Fruit fly (Drosophila melanogaster) whole organism, embryonic: ENCODE data around the gene CG7497.

Source experiments
- Atf6 ChIP-seq: fragments of 200-800 bp; sonication (Bioruptor generic); IDR thresholded peaks from 2 replicates; pipeline ENCODE4 v1.3.6; 2022; ENCODE audit warnings: missing biosample characterization, missing genetic modification characterization
- Blimp-1 ChIP-seq: fragments of 200-800 bp; sonication (Bioruptor generic); optimal IDR thresholded peaks from 3 replicates; lab custom pipeline; 2018; ENCODE audit warnings: missing biosample characterization, missing genetic modification characterization, mild to moderate bottlenecking, moderate library complexity, missing genetic modification reagents
- CG10366 ChIP-seq: fragments of 200-800 bp; sonication (Bioruptor generic); IDR thresholded peaks from 2 replicates; pipeline ENCODE4 v1.3.6; 2022; ENCODE audit warnings: missing biosample characterization, missing genetic modification characterization
- CG10654 ChIP-seq: fragments of 200-800 bp; sonication (Bioruptor generic); optimal IDR thresholded peaks from 2 replicates; lab custom pipeline; 2016; ENCODE audit warnings: missing biosample characterization, missing genetic modification characterization
- CG1233 ChIP-seq: fragments of 200-800 bp; sonication (Bioruptor generic); optimal IDR thresholded peaks from 4 replicates; lab custom pipeline; 2018; ENCODE audit warnings: missing biosample characterization, mild to moderate bottlenecking, missing genetic modification characterization
- CG17359 ChIP-seq: fragments of 200-800 bp; sonication (Bioruptor generic); optimal IDR thresholded peaks from 3 replicates; lab custom pipeline; 2018; ENCODE audit warnings: missing biosample characterization, mild to moderate bottlenecking, missing genetic modification characterization, moderate library complexity
- CG17612 ChIP-seq: fragments of 200-800 bp; sonication (Bioruptor generic); IDR thresholded peaks from 2 replicates; pipeline ENCODE4 v1.3.6; 2022; ENCODE audit warnings: missing biosample characterization, missing genetic modification characterization
- CG3163 ChIP-seq: fragments of 200-800 bp; sonication (Bioruptor generic); optimal IDR thresholded peaks from 3 replicates; lab custom pipeline; 2016; ENCODE audit warnings: missing biosample characterization, missing genetic modification characterization
- CG32532 ChIP-seq: fragments of 200-800 bp; sonication (Bioruptor generic); IDR thresholded peaks from 2 replicates; pipeline ENCODE4 v1.3.6; 2022; ENCODE audit warnings: missing biosample characterization, missing genetic modification characterization
- CG34422 ChIP-seq: fragments of 200-800 bp; sonication (Bioruptor generic); IDR thresholded peaks from 3 replicates; pipeline ENCODE4 v1.3.6; 2022; ENCODE audit warnings: missing biosample characterization, missing genetic modification characterization
- CG4360 ChIP-seq: fragments of 200-800 bp; sonication (Bioruptor generic); IDR thresholded peaks from 2 replicates; pipeline ENCODE4 v1.3.6; 2022; ENCODE audit warnings: missing biosample characterization, missing genetic modification characterization
- CG4424 ChIP-seq: fragments of 200-800 bp; sonication (Bioruptor generic); optimal IDR thresholded peaks from 3 replicates; lab custom pipeline; 2016; ENCODE audit warnings: missing biosample characterization, missing genetic modification characterization
- CG4730 ChIP-seq: fragments of 200-800 bp; sonication (Bioruptor generic); IDR thresholded peaks from 2 replicates; pipeline ENCODE4 v1.3.6; 2022; ENCODE audit warnings: missing biosample characterization, missing genetic modification characterization
- CG8290 ChIP-seq, 3 experiments: fragments of 200-800 bp; sonication (Bioruptor generic); optimal IDR thresholded peaks; 2 replicates each; lab custom pipeline; 2016 to 2019; ENCODE audit warnings: missing biosample characterization in 3 of 3, missing genetic modification characterization in 3 of 3, mild to moderate bottlenecking in 2 of 3, moderate library complexity in 1 of 3
- CTCF ChIP-seq: fragments of 200-800 bp; sonication (Bioruptor generic); optimal IDR thresholded peaks from 2 replicates; lab custom pipeline; 2017; ENCODE audit warnings: missing biosample characterization, mild to moderate bottlenecking, missing genetic modification characterization, moderate library complexity
- Camta ChIP-seq: fragments of 200-800 bp; sonication (Bioruptor generic); optimal IDR thresholded peaks from 2 replicates; lab custom pipeline; 2016; ENCODE audit warnings: missing biosample characterization, missing genetic modification characterization
- D ChIP-seq, 2 experiments: fragments of 200-800 bp in 1 of 2; fragments of >200 bp in 1 of 2; sonication (Bioruptor generic) in 1 of 2; optimal IDR thresholded peaks; 2 replicates in 1 of 2; 3 replicates in 1 of 2; lab custom pipeline; 2017; ENCODE audit warnings: mild to moderate bottlenecking in 1 of 2, missing biosample characterization in 1 of 2, missing genetic modification characterization in 1 of 2, missing genetic modification reagents in 1 of 2
- Dad ChIP-seq: fragments of 200-800 bp; sonication (Bioruptor generic); optimal IDR thresholded peaks from 3 replicates; lab custom pipeline; 2016; ENCODE audit warnings: missing biosample characterization, missing genetic modification characterization
- Deaf1 ChIP-seq: fragments of 200-800 bp; optimal IDR thresholded peaks from 3 replicates; lab custom pipeline; 2019; ENCODE audit warnings: missing biosample characterization, mild to moderate bottlenecking, missing genetic modification characterization, moderate library complexity
- Eip74EF ChIP-seq, 2 experiments: fragments of 200-800 bp in 1 of 2; fragments of >200 bp in 1 of 2; sonication (Bioruptor generic) in 1 of 2; optimal IDR thresholded peaks; 2 replicates each; lab custom pipeline; 2017 to 2019; ENCODE audit warnings: missing biosample characterization in 2 of 2, missing genetic modification characterization in 2 of 2, mild to moderate bottlenecking in 1 of 2, moderate library complexity in 1 of 2
- Fer1 ChIP-seq: fragments of 200-800 bp; sonication (Bioruptor generic); optimal IDR thresholded peaks from 2 replicates; lab custom pipeline; 2017; ENCODE audit warnings: missing biosample characterization, mild to moderate bottlenecking, missing genetic modification characterization
- HLH3B ChIP-seq: fragments of 200-800 bp; sonication (Bioruptor generic); IDR thresholded peaks from 2 replicates; pipeline ENCODE4 v1.3.6; 2022; ENCODE audit warnings: missing biosample characterization, missing genetic modification characterization
- HLH54F ChIP-seq: fragments of 200-800 bp; sonication (Bioruptor generic); optimal IDR thresholded peaks from 3 replicates; lab custom pipeline; 2016; ENCODE audit warnings: missing biosample characterization, missing genetic modification characterization
- HmgD ChIP-seq: fragments of 200-800 bp; sonication (Bioruptor generic); optimal IDR thresholded peaks from 3 replicates; lab custom pipeline; 2016; ENCODE audit warnings: missing biosample characterization, missing genetic modification characterization
- Mrtf ChIP-seq: fragments of 200-800 bp; sonication (Bioruptor generic); IDR thresholded peaks from 3 replicates; pipeline ENCODE4 v1.3.6; 2022; ENCODE audit warnings: missing biosample characterization, missing genetic modification characterization
- NFAT ChIP-seq: fragments of 200-800 bp; sonication (Bioruptor generic); IDR thresholded peaks from 2 replicates; pipeline ENCODE4 v1.3.6; 2022; ENCODE audit warnings: missing biosample characterization, missing genetic modification characterization
- Neu2 ChIP-seq: fragments of 200-800 bp; sonication (Bioruptor generic); optimal IDR thresholded peaks from 3 replicates; lab custom pipeline; 2016; ENCODE audit warnings: missing biosample characterization, missing genetic modification characterization, borderline replicate concordance
- PHDP ChIP-seq: fragments of 200-800 bp; sonication (Bioruptor generic); optimal IDR thresholded peaks from 3 replicates; lab custom pipeline; 2018; ENCODE audit warnings: missing biosample characterization, mild to moderate bottlenecking, missing genetic modification characterization, moderate library complexity
- Ptx1 ChIP-seq: fragments of 200-800 bp; sonication (Bioruptor generic); IDR thresholded peaks from 2 replicates; pipeline ENCODE4 v1.3.6; 2022; ENCODE audit warnings: missing biosample characterization, missing genetic modification characterization
- Scr ChIP-seq: fragments of 200-800 bp; sonication (Bioruptor generic); IDR thresholded peaks from 2 replicates; pipeline ENCODE4 v1.3.6; 2022; ENCODE audit warnings: missing biosample characterization, missing genetic modification characterization; ENCODE audit not compliant: partially characterized antibody
- bcd ChIP-seq: fragments of 200-800 bp; sonication (Bioruptor generic); optimal IDR thresholded peaks from 2 replicates; lab custom pipeline; 2017; ENCODE audit warnings: missing biosample characterization, mild to moderate bottlenecking, missing genetic modification characterization
- chinmo ChIP-seq: fragments of 200-800 bp; sonication (Bioruptor generic); IDR thresholded peaks from 4 replicates; pipeline ENCODE4 v1.3.6; 2022; ENCODE audit warnings: missing biosample characterization, missing genetic modification characterization; ENCODE audit not compliant: partially characterized antibody
- corto ChIP-seq: fragments of 200-800 bp; sonication (Bioruptor generic); optimal IDR thresholded peaks from 2 replicates; lab custom pipeline; 2016; ENCODE audit warnings: missing biosample characterization, mild to moderate bottlenecking, missing genetic modification characterization, moderate library complexity
- disco-r ChIP-seq: fragments of 200-800 bp; sonication (Bioruptor generic); optimal IDR thresholded peaks from 2 replicates; lab custom pipeline; 2016; ENCODE audit warnings: missing biosample characterization, missing genetic modification characterization
- dysf ChIP-seq: fragments of 200-800 bp; sonication (Bioruptor generic); IDR thresholded peaks from 3 replicates; pipeline ENCODE4 v1.3.6; 2022; ENCODE audit warnings: missing biosample characterization, missing genetic modification characterization
- eyg ChIP-seq: fragments of 200-800 bp; sonication (Bioruptor generic); optimal IDR thresholded peaks from 3 replicates; lab custom pipeline; 2016; ENCODE audit warnings: missing biosample characterization, missing genetic modification characterization
- fd64A ChIP-seq: fragments of 200-800 bp; sonication (Bioruptor generic); optimal IDR thresholded peaks from 3 replicates; lab custom pipeline; 2018; ENCODE audit warnings: missing biosample characterization, mild to moderate bottlenecking, missing genetic modification characterization
- gcm ChIP-seq: fragments of 200-800 bp; sonication (Bioruptor generic); optimal IDR thresholded peaks from 2 replicates; lab custom pipeline; 2019; ENCODE audit warnings: missing biosample characterization, mild to moderate bottlenecking, missing genetic modification characterization, moderate library complexity
- kah ChIP-seq: fragments of 200-800 bp; sonication (Bioruptor generic); optimal IDR thresholded peaks from 2 replicates; lab custom pipeline; 2018; ENCODE audit warnings: missing biosample characterization, mild to moderate bottlenecking, missing genetic modification characterization
- lola ChIP-seq, 3 experiments: fragments of >200 bp in 2 of 3; fragments of 200-800 bp in 1 of 3; sonication (Bioruptor generic) in 1 of 3; optimal IDR thresholded peaks; 2 replicates each; lab custom pipeline; 2017 to 2019; ENCODE audit warnings: missing biosample characterization in 3 of 3, missing genetic modification characterization in 3 of 3, mild to moderate bottlenecking in 1 of 3, moderate library complexity in 1 of 3
- mirr ChIP-seq: fragments of 200-800 bp; sonication (Bioruptor generic); optimal IDR thresholded peaks from 3 replicates; lab custom pipeline; 2018; ENCODE audit warnings: missing biosample characterization, mild to moderate bottlenecking, missing genetic modification characterization
- nau ChIP-seq: fragments of 200-800 bp; sonication (Bioruptor generic); optimal IDR thresholded peaks from 3 replicates; lab custom pipeline; 2017; ENCODE audit warnings: missing biosample characterization, mild to moderate bottlenecking, missing genetic modification characterization, missing genetic modification reagents
- nmo ChIP-seq: fragments of 200-800 bp; sonication (Bioruptor generic); optimal IDR thresholded peaks from 2 replicates; lab custom pipeline; 2018; ENCODE audit warnings: missing biosample characterization, mild to moderate bottlenecking, missing genetic modification characterization, moderate library complexity
- stwl ChIP-seq: fragments of 200-800 bp; sonication (Bioruptor generic); optimal IDR thresholded peaks from 3 replicates; lab custom pipeline; 2018; ENCODE audit warnings: missing biosample characterization, mild to moderate bottlenecking, missing genetic modification characterization, moderate library complexity
- tna ChIP-seq: fragments of 200-800 bp; sonication (Bioruptor generic); IDR thresholded peaks from 2 replicates; pipeline ENCODE4 v1.3.6; 2022; ENCODE audit warnings: missing biosample characterization, missing genetic modification characterization; ENCODE audit not compliant: partially characterized antibody
- vfl ChIP-seq: fragments of 200-800 bp; sonication (Bioruptor generic); optimal IDR thresholded peaks from 2 replicates; lab custom pipeline; 2016; ENCODE audit warnings: missing biosample characterization, missing genetic modification characterization
- z ChIP-seq: fragments of 200-800 bp; sonication (Bioruptor generic); IDR thresholded peaks from 3 replicates; pipeline ENCODE4 v1.3.6; 2022; ENCODE audit warnings: missing biosample characterization, missing genetic modification characterization

Gene CG7497

dm6 chr3L:17652878-17653700 lies 19.8 kb downstream of the CG7497 start (continued):
- TF ChIP-seq gcm (GFP tag; lab: Kevin White, UChicago): no peak
- peak; percentile 79 for TF ChIP-seq Camta (GFP tag; lab: Kevin White, UChicago)
- TF ChIP-seq chinmo (GFP tag; lab: Robert Waterston, UW): 0 out of 4 replicates have a peak, but pooled peaks have one; percentile 29
- TF ChIP-seq CG34422: peak; percentile 23; the same call in 1 of the 3 replicates
- TF ChIP-seq corto: no peak
- TF ChIP-seq NFAT (GFP tag; lab: Robert Waterston, UW): peak; percentile 77; the same call in 1 of the 2 replicates
- TF ChIP-seq HmgD (GFP tag; lab: Kevin White, UChicago): no peak
- no peak for TF ChIP-seq Dad
- TF ChIP-seq nau (GFP tag; lab: Kevin White, UChicago): peak; percentile 82
- TF ChIP-seq Blimp-1 (GFP tag; lab: Kevin White, UChicago): peak; percentile 67
- peak; percentile 28; the same call in 1 of the 3 replicates for TF ChIP-seq Mrtf (GFP tag; lab: Robert Waterston, UW)
- no peak for TF ChIP-seq mirr (GFP tag; lab: Kevin White, UChicago)
- peak; percentile 54 for TF ChIP-seq PHDP (tag; lab: Kevin White, UChicago)
- TF ChIP-seq D (optimal IDR thresholded peaks at IDR 0.05; lab: Kevin White, UChicago): no peak
- TF ChIP-seq D (GFP tag; optimal IDR thresholded peaks at IDR 0.05; lab: Kevin White, UChicago): peak; percentile 85
- no peak for TF ChIP-seq kah (GFP tag; lab: Kevin White, UChicago)
- no peak for TF ChIP-seq Neu2
- peak; percentile 15 for TF ChIP-seq vfl (GFP tag; lab: Kevin White, UChicago)
- TF ChIP-seq z (GFP tag; lab: Robert Waterston, UW): peak; percentile 71; the same call in 2 of the 3 replicates
- peak; percentile 44 for TF ChIP-seq CG4424 (GFP tag; lab: Kevin White, UChicago)
- TF ChIP-seq CG4360 (GFP tag; lab: Robert Waterston, UW): peak; percentile 81
- no peak for TF ChIP-seq Deaf1
- TF ChIP-seq CG1233 (GFP tag; lab: Kevin White, UChicago): peak; percentile 2
- TF ChIP-seq eyg (GFP tag; lab: Kevin White, UChicago): peak; percentile 69
- peak; percentile 36; the same call in 1 of the 2 replicates for TF ChIP-seq CG4730 (GFP tag; lab: Robert Waterston, UW)
- peak; percentile 28; the same call in 1 of the 2 replicates for TF ChIP-seq CG32532 (GFP tag; lab: Robert Waterston, UW)
- TF ChIP-seq CG8290 (GFP tag; optimal IDR thresholded peaks at IDR 0.05; lab: Kevin White, UChicago): peak; percentile 7
- peak in 1 of 2 experiments; percentile 17 for TF ChIP-seq CG8290 (tag; optimal IDR thresholded peaks at IDR 0.05; lab: Kevin White, UChicago)
- TF ChIP-seq CTCF: no peak
- no peak; the same call in 1 of the 2 replicates for TF ChIP-seq CG10366 (GFP tag; lab: Robert Waterston, UW)
- TF ChIP-seq stwl (tag; lab: Kevin White, UChicago): no peak
- peak; percentile 81 for TF ChIP-seq bcd (GFP tag; lab: Kevin White, UChicago)
- peak; percentile 60 for TF ChIP-seq Atf6
- TF ChIP-seq HLH54F (GFP tag; lab: Kevin White, UChicago): no peak
- no peak for TF ChIP-seq lola (GFP tag; optimal IDR thresholded peaks at IDR 0.05; lab: Kevin White, UChicago)
- TF ChIP-seq Fer1: peak; percentile 76
- peak; percentile 72 for TF ChIP-seq fd64A (GFP tag; lab: Kevin White, UChicago)
- TF ChIP-seq Ptx1 (GFP tag; lab: Robert Waterston, UW): 0 out of 2 replicates have a peak, but pooled peaks have one; percentile 34
- peak; percentile 47 for TF ChIP-seq CG17359 (tag; lab: Kevin White, UChicago)
- peak; percentile 69; the same call in 1 of the 2 replicates for TF ChIP-seq HLH3B (GFP tag; lab: Robert Waterston, UW)
- TF ChIP-seq nmo: no peak
- TF ChIP-seq Scr (GFP tag; lab: Robert Waterston, UW): no peak
- TF ChIP-seq CG17612: peak; percentile 58; the same call in 1 of the 2 replicates
- peak; percentile 49; the same call in 1 of the 3 replicates for TF ChIP-seq dysf (GFP tag; lab: Robert Waterston, UW)
- TF ChIP-seq tna (GFP tag; lab: Robert Waterston, UW): no peak
- no peak for TF ChIP-seq disco-r (GFP tag; lab: Kevin White, UChicago)
- TF ChIP-seq CG3163: no peak
- TF ChIP-seq Eip74EF (GFP tag; optimal IDR thresholded peaks at IDR 0.05; lab: Kevin White, UChicago): peak in 1 of 2 experiments; percentile 48
- TF ChIP-seq CG10654 (GFP tag; lab: Kevin White, UChicago): peak; percentile 70
